Worm (Caenorhabditis elegans) whole organism, late embryonic: ENCODE results near the gene C12D12.1.

Experiments
- K02D7.2 ChIP-seq: sonication (generic microtip); optimal IDR thresholded peaks from 2 replicates; lab custom pipeline; 2017; ENCODE audit warnings: mild to moderate bottlenecking, missing genetic modification characterization, missing compliant biosample characterization
- K09A11.1 ChIP-seq: sonication (generic microtip); optimal IDR thresholded peaks from 2 replicates; lab custom pipeline; 2017; ENCODE audit warnings: antibody characterized with exemption, mild to moderate bottlenecking, missing genetic modification characterization, missing compliant biosample characterization; ENCODE audit not compliant: insufficient read depth
- T23F11.4 ChIP-seq: fragments of 200-800 bp; sonication (Bioruptor generic); optimal IDR thresholded peaks from 2 replicates; lab custom pipeline; 2018; ENCODE audit warnings: mild to moderate bottlenecking, missing genetic modification characterization, missing compliant biosample characterization
- ahr-1 ChIP-seq: sonication (generic microtip); optimal IDR thresholded peaks from 2 replicates; lab custom pipeline; 2016; ENCODE audit warnings: missing genetic modification characterization, missing compliant biosample characterization
- ama-1 ChIP-seq: fragments of 150-350 bp; optimal IDR thresholded peaks from 2 replicates; lab custom pipeline; 2014
- ceh-18 ChIP-seq: sonication (generic microtip); optimal IDR thresholded peaks from 2 replicates; lab custom pipeline; 2016; ENCODE audit warnings: missing genetic modification characterization, missing compliant biosample characterization
- ceh-19 ChIP-seq: fragments of 200-800 bp; sonication (Bioruptor generic); optimal IDR thresholded peaks from 2 replicates; lab custom pipeline; 2018; ENCODE audit warnings: mild to moderate bottlenecking, missing genetic modification characterization, missing compliant biosample characterization
- ceh-2 ChIP-seq: sonication (generic microtip); optimal IDR thresholded peaks from 2 replicates; lab custom pipeline; 2016; ENCODE audit warnings: missing genotype, missing genetic modification characterization, missing compliant biosample characterization
- ceh-24 ChIP-seq: sonication (generic microtip); optimal IDR thresholded peaks from 2 replicates; lab custom pipeline; 2016; ENCODE audit warnings: mild to moderate bottlenecking, missing genetic modification characterization, missing compliant biosample characterization
- ceh-34 ChIP-seq: sonication (generic microtip); optimal IDR thresholded peaks from 2 replicates; lab custom pipeline; 2016; ENCODE audit warnings: mild to moderate bottlenecking, missing genetic modification characterization, missing compliant biosample characterization
- ceh-6 ChIP-seq: fragments of 200-800 bp; sonication (Bioruptor generic); optimal IDR thresholded peaks from 2 replicates; lab custom pipeline; 2018; ENCODE audit warnings: mild to moderate bottlenecking, missing genetic modification characterization, missing compliant biosample characterization
- ceh-9 ChIP-seq: sonication (generic microtip); optimal IDR thresholded peaks from 2 replicates; lab custom pipeline; 2016; ENCODE audit warnings: mild to moderate bottlenecking, missing genetic modification characterization, inconsistent platforms, missing compliant biosample characterization
- dve-1 ChIP-seq: sonication (generic microtip); optimal IDR thresholded peaks from 2 replicates; lab custom pipeline; 2017; ENCODE audit warnings: antibody characterized with exemption, mild to moderate bottlenecking, missing genetic modification characterization, missing compliant biosample characterization
- elt-2 ChIP-seq: sonication (generic microtip); optimal IDR thresholded peaks from 2 replicates; lab custom pipeline; 2016; ENCODE audit warnings: missing genetic modification reagents, missing genetic modification characterization, missing compliant biosample characterization
- hlh-13 ChIP-seq: fragments of 200-800 bp; sonication (Bioruptor generic); optimal IDR thresholded peaks from 2 replicates; lab custom pipeline; 2018; ENCODE audit warnings: mild to moderate bottlenecking, missing genetic modification characterization, missing compliant biosample characterization
- hlh-15 ChIP-seq: sonication (generic microtip); optimal IDR thresholded peaks from 2 replicates; lab custom pipeline; 2016; ENCODE audit warnings: missing genetic modification characterization, missing compliant biosample characterization
- hlh-8 ChIP-seq: sonication (generic microtip); optimal IDR thresholded peaks from 2 replicates; lab custom pipeline; 2016; ENCODE audit warnings: missing genotype, missing genetic modification characterization, missing compliant biosample characterization
- lim-6 ChIP-seq: sonication (generic microtip); optimal IDR thresholded peaks from 2 replicates; lab custom pipeline; 2016; ENCODE audit warnings: missing genetic modification characterization, missing compliant biosample characterization
- madf-2 ChIP-seq: sonication (generic microtip); optimal IDR thresholded peaks from 2 replicates; lab custom pipeline; 2017; ENCODE audit warnings: missing genetic modification characterization, missing compliant biosample characterization
- mec-3 ChIP-seq: sonication (generic microtip); optimal IDR thresholded peaks from 2 replicates; lab custom pipeline; 2016; ENCODE audit warnings: borderline replicate concordance, missing genetic modification characterization, missing compliant biosample characterization
- nfya-1 ChIP-seq: sonication (generic microtip); optimal IDR thresholded peaks from 2 replicates; lab custom pipeline; 2017; ENCODE audit warnings: missing genetic modification characterization, mild to moderate bottlenecking, missing compliant biosample characterization, antibody characterized with exemption, moderate library complexity
- odd-2 ChIP-seq: sonication (generic microtip); optimal IDR thresholded peaks from 2 replicates; lab custom pipeline; 2017; ENCODE audit warnings: antibody characterized with exemption, mild to moderate bottlenecking, missing genetic modification characterization, missing compliant biosample characterization
- pag-3 ChIP-seq: sonication (generic microtip); optimal IDR thresholded peaks from 2 replicates; lab custom pipeline; 2016; ENCODE audit warnings: missing compliant biosample characterization, missing genetic modification characterization, borderline replicate concordance
- pha-2 ChIP-seq: sonication (generic microtip); optimal IDR thresholded peaks from 2 replicates; lab custom pipeline; 2017; ENCODE audit warnings: mild to moderate bottlenecking, missing genetic modification characterization, missing compliant biosample characterization
- pha-4 ChIP-seq: fragments of 150-350 bp; optimal IDR thresholded peaks from 2 replicates; lab custom pipeline; 2018; ENCODE audit warnings: missing biosample characterization, missing genetic modification reagents, missing genetic modification characterization
- pqm-1 ChIP-seq: sonication (generic microtip); optimal IDR thresholded peaks from 2 replicates; lab custom pipeline; 2016; ENCODE audit warnings: missing genetic modification characterization, missing compliant biosample characterization
- ref-2 ChIP-seq: sonication (generic microtip); optimal IDR thresholded peaks from 2 replicates; lab custom pipeline; 2016; ENCODE audit warnings: missing genetic modification characterization, missing compliant biosample characterization
- rnt-1 ChIP-seq: sonication (generic microtip); optimal IDR thresholded peaks from 2 replicates; lab custom pipeline; 2016; ENCODE audit warnings: missing genetic modification characterization, missing compliant biosample characterization
- sdc-2 ChIP-seq: sonication (generic microtip); optimal IDR thresholded peaks from 2 replicates; lab custom pipeline; 2016; ENCODE audit warnings: missing genotype, missing genetic modification characterization, missing compliant biosample characterization
- sox-2 ChIP-seq: fragments of 200-800 bp; sonication (Bioruptor generic); IDR thresholded peaks from 2 replicates; pipeline ENCODE4 v1.3.6; 2022; ENCODE audit warnings: missing genetic modification reagents, missing genetic modification characterization, missing compliant biosample characterization
- unc-86 ChIP-seq: sonication (generic microtip); optimal IDR thresholded peaks from 2 replicates; lab custom pipeline; 2016; ENCODE audit warnings: missing genetic modification characterization, missing compliant biosample characterization
- zip-5 ChIP-seq: sonication (generic microtip); optimal IDR thresholded peaks from 2 replicates; lab custom pipeline; 2016; ENCODE audit warnings: missing genetic modification characterization, missing compliant biosample characterization
- ztf-16 ChIP-seq: sonication (generic microtip); optimal IDR thresholded peaks from 2 replicates; lab custom pipeline; 2017; ENCODE audit warnings: missing genetic modification characterization, missing compliant biosample characterization

The C12D12.1 gene

ce11 chrX:3548716-3549115, 49.7 kb downstream of the C12D12.1 start:
- TF ChIP-seq ceh-2 (tag; lab: Kevin White, UChicago) (no peak), hlh-8 (no peak), ceh-24 (tag; lab: Kevin White, UChicago) (no peak), ceh-19 (no peak), ama-1 (lab: Kevin White, UChicago) (no peak), pag-3 (tag; lab: Kevin White, UChicago) (no peak), mec-3 (no peak), ref-2 (tag; lab: Kevin White, UChicago) (no peak), hlh-15 (tag; lab: Kevin White, UChicago) (no peak), ceh-9 (tag; lab: Kevin White, UChicago) (no peak), ahr-1 (tag; lab: Kevin White, UChicago) (no peak), rnt-1 (tag; lab: Kevin White, UChicago) (no peak), K09A11.1 (tag; lab: Kevin White, UChicago) (no peak), ceh-6 (GFP tag; lab: Kevin White, UChicago) (no peak)
- TF ChIP-seq, all 69 proteins: peak for 0

- TF ChIP-seq elt-2 (peak; percentile 4), dve-1 (tag; lab: Kevin White, UChicago) (no peak)
Measured at ce11 chrX:3551173-3551572, 52.1 kb downstream of the C12D12.1 start.

ce11 chrX:3552948-3553347, 53.9 kb downstream of the C12D12.1 start:
- TF ChIP-seq sdc-2, result no peak
- no peak for TF ChIP-seq ceh-18
- no peak for TF ChIP-seq hlh-13
- TF ChIP-seq, all 69 proteins: peak for 0

ce11 chrX:3553687-3554086, 54.6 kb downstream of the C12D12.1 start:
- TF ChIP-seq rnt-1 (tag; lab: Kevin White, UChicago) (no peak), pag-3 (tag; lab: Kevin White, UChicago) (no peak), K09A11.1 (tag; lab: Kevin White, UChicago) (no peak), nfya-1 (tag; lab: Kevin White, UChicago) (no peak), odd-2 (tag; lab: Kevin White, UChicago) (no peak), mec-3 (no peak), zip-5 (tag; lab: Kevin White, UChicago) (no peak), ceh-34 (no peak), elt-2 (no peak)

- TF ChIP-seq odd-2 (tag; lab: Kevin White, UChicago) (no peak), sox-2 (GFP tag; lab: Robert Waterston, UW) (no peak), T23F11.4 (GFP tag; lab: Kevin White, UChicago) (no peak), pha-2 (tag; lab: Kevin White, UChicago) (no peak), pqm-1 (tag; lab: Kevin White, UChicago) (no peak), lim-6 (tag; lab: Kevin White, UChicago) (no peak), hlh-15 (tag; lab: Kevin White, UChicago) (no peak), nfya-1 (tag; lab: Kevin White, UChicago) (no peak), ztf-16 (no peak), ceh-19 (no peak), K02D7.2 (tag; lab: Kevin White, UChicago) (no peak), unc-86 (tag; lab: Kevin White, UChicago) (no peak), pha-4 (tag; lab: Kevin White, UChicago) (no peak), madf-2 (tag; lab: Kevin White, UChicago) (no peak), ahr-1 (tag; lab: Kevin White, UChicago) (no peak), ceh-18 (no peak)
Measured at ce11 chrX:3554117-3554516, 55.1 kb downstream of the C12D12.1 start.
